Worm (Caenorhabditis elegans): ENCODE data around the gene C32B5.15.

- TF ChIP-seq snpc-4 (tag; optimal IDR thresholded peaks at IDR 0.05) (no peak), unc-39 (tag; optimal IDR thresholded peaks at IDR 0.05) (no peak), pqm-1 (tag; optimal IDR thresholded peaks at IDR 0.05) (no peak), sea-2 (GFP tag; optimal IDR thresholded peaks at IDR 0.05) (no peak), elt-2 (tag; optimal IDR thresholded peaks at IDR 0.05) (no peak), nhr-11 (tag; optimal IDR thresholded peaks at IDR 0.05) (no peak), lin-39 (tag; optimal IDR thresholded peaks at IDR 0.05) (no peak), elt-1 (tag; optimal IDR thresholded peaks at IDR 0.05) (no peak), nhr-237 (tag; optimal IDR thresholded peaks at IDR 0.05) (no peak), fkh-10 (GFP tag; optimal IDR thresholded peaks at IDR 0.05) (no peak), tbx-2 (tag; optimal IDR thresholded peaks at IDR 0.05) (no peak)
Observed at ce11 chrII:932718-933117, 40.0 kb downstream of the C32B5.15 start, which contains the start of gene acs-15.
